Fruit fly (Drosophila melanogaster): ENCODE results near the gene Osi1.

dm6 chr3R:6173249-6173648, at the start of gene Osi1:
- TF ChIP-seq pan (optimal IDR thresholded peaks at IDR 0.05) (no peak), Dll (optimal IDR thresholded peaks at IDR 0.05) (no peak), psq (optimal IDR thresholded peaks at IDR 0.05) (no peak), CG8478 (optimal IDR thresholded peaks at IDR 0.05) (no peak), EcR (GFP tag; optimal IDR thresholded peaks at IDR 0.05) (no peak), usp (GFP tag; optimal IDR thresholded peaks at IDR 0.05) (no peak)
